Worm (Caenorhabditis elegans) whole organism, L3 larva: Measurements from ENCODE around the gene rps-25.

Experiments
- aly-2 ChIP-seq: fragments of 150-350 bp; optimal IDR thresholded peaks from 2 replicates; lab custom pipeline; 2014; ENCODE audit warnings: missing biosample characterization, missing genetic modification characterization
- nhr-25 ChIP-seq: sonication (generic microtip); optimal IDR thresholded peaks from 2 replicates; lab custom pipeline; 2017; ENCODE audit warnings: missing biosample characterization, missing genetic modification characterization
- nhr-76 ChIP-seq: fragments of 150-350 bp; sonication (generic microtip); optimal IDR thresholded peaks from 5 replicates; lab custom pipeline; 2014; ENCODE audit warnings: missing biosample characterization, missing genetic modification characterization
- snpc-4 ChIP-seq: fragments of 150-350 bp; optimal IDR thresholded peaks from 2 replicates; lab custom pipeline; 2014; ENCODE audit warnings: missing biosample characterization, missing genetic modification characterization

DNA sequence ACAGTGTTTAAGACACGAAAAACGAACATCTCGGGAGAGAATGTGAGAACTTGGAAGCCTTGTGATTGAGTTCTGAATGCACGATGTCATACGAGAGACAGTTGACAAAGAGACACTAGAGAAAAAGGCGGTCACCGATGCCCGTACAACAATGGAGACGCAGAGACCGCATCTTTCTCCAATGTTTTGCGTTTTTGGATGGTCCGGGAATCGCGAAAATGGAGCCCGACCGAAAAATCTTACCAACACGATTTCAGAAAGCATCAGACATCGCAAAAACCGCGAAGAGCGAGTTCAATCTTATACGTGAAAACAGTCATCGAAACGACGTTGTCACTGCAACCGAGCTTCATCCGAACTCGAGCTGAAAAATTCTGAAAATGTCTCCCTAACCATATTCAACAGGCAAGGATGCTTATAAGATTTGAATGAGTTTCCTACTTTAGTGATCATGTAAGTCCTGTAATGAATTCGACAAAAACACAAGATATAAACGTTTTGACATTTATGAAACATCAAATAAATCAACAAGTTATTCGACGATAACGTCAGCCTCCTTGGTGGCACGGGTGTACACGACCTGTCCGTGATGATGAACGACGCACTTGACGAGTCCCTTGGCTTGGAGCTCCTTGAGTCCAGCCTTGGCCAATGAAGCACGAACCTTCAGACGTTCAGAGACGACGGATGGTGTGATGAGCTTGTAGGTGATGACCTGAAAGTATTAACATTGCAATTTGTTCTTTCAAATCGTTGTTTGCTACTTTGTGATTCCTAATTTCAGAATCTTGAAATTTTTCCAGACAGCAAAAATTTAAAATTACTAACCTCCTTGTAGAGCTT, 582 bp downstream of the rps-25 start, which contains the start of gene inx-7:
- TF ChIP-seq nhr-25 (peak; percentile 3), nhr-76 (tag; lab: Kevin White, UChicago) (no peak), snpc-4 (no peak), aly-2 (tag; lab: Kevin White, UChicago) (no peak)
